Worm (Caenorhabditis elegans): ENCODE results near the gene K02D10.1.

Gene K02D10.1

DNA sequence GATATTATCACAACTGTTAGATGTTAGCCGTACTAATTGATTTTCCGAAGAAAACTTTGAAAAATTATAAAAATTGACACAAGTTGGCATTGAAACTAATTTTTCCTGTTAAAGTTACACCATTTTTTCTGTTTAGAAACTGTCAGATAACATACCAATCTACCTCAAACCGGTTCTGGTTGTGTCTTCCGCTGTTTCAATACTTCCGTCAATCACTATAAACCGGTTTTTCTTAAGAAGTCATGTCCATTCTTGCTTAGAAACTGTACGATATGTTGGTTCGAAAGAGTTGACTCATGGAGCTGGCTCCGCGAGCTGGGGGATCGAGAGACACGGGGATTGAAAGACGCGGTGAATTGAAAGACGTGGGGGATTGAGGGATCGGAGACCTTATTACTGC lies 907 bp downstream of the K02D10.1 start:
- TF ChIP-seq hmbx-1 (tag; optimal IDR thresholded peaks at IDR 0.05) (no peak), pes-1 (GFP tag; IDR thresholded peaks at IDR 0.05) (no peak), B0310.2 (tag; optimal IDR thresholded peaks at IDR 0.05) (no peak), ceh-13 (GFP tag; optimal IDR thresholded peaks at IDR 0.05) (no peak), sea-1 (GFP tag; conservative IDR thresholded peaks at IDR 0.05) (no peak), tra-4 (tag; optimal IDR thresholded peaks at IDR 0.05) (no peak), hnd-1 (tag; optimal IDR thresholded peaks at IDR 0.05) (no peak), ceh-36 (tag; optimal IDR thresholded peaks at IDR 0.05) (no peak), tbx-11 (GFP tag; IDR thresholded peaks at IDR 0.05) (no peak), flt-1 (GFP tag; IDR thresholded peaks at IDR 0.05) (no peak), ets-7 (tag; optimal IDR thresholded peaks at IDR 0.05) (no peak), aly-1 (tag; optimal IDR thresholded peaks at IDR 0.05) (no peak), hmg-4 (GFP tag; optimal IDR thresholded peaks at IDR 0.05) (no peak), scrt-1 (GFP tag; IDR thresholded peaks at IDR 0.05) (no peak), ama-1 (optimal IDR thresholded peaks at IDR 0.05) (no peak), tbx-37 (GFP tag; conservative IDR thresholded peaks at IDR 0.05) (no peak), F13C5.2 (tag; optimal IDR thresholded peaks at IDR 0.05) (no peak)

DNA sequence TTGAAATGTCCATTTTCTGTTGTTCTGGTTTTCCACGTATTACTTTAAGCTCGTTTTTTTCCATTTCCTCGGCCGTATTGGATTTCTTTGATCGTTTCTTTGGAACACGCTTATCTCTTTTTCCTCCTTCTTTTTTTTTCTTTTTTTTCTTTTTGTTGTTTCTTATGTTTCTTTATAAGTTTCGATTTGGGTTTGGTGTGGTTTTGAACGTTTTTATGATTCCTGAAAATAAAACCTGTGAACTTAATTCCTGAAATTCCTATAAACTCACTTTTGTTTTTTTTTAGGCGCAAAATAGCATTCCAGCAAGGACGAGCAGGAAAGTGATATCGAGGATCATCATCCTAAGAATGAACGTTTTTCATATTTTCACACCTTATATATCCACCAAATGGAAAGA lies 1.8 kb downstream of the K02D10.1 start, which contains the start of gene K02D10.2:
TSS of gene K02D10.2 (minus strand) at position 101 of the 400 bp plus-strand sequence.
- TF ChIP-seq pes-1 (GFP tag; IDR thresholded peaks at IDR 0.05) (no peak), flt-1 (GFP tag; IDR thresholded peaks at IDR 0.05) (no peak), tbx-11 (GFP tag; IDR thresholded peaks at IDR 0.05) (no peak), hnd-1 (tag; optimal IDR thresholded peaks at IDR 0.05) (no peak), tra-4 (tag; optimal IDR thresholded peaks at IDR 0.05) (no peak), ama-1 (optimal IDR thresholded peaks at IDR 0.05) (no peak), hmg-4 (GFP tag; optimal IDR thresholded peaks at IDR 0.05) (no peak), B0310.2 (tag; optimal IDR thresholded peaks at IDR 0.05) (no peak), hmbx-1 (tag; optimal IDR thresholded peaks at IDR 0.05) (no peak), ets-7 (tag; optimal IDR thresholded peaks at IDR 0.05) (no peak), aly-1 (tag; optimal IDR thresholded peaks at IDR 0.05) (no peak)

DNA sequence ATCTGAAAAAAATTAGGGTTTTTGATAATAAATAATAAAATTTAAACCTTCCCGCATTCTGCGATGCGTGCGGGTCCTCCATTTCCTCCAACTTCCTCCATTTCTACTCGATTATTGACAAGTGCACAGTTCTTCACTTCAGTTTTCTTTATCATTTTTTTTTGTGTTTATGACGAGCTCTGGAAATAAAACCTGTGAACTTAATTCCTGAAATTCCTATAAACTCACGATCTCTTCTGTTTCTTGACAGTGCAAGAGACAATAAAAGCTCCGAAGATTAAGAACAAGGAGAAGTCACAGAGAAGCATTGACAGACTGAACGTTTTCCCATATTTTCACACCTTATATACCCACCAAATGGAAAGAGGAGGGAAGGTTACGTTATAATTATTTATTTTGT lies 2.5 kb downstream of the K02D10.1 start, which contains the start of gene K02D10.3:
TSS of gene K02D10.3 (minus strand) at position 101 of the 400 bp plus-strand sequence.
- TF ChIP-seq F13C5.2 (tag; optimal IDR thresholded peaks at IDR 0.05) (no peak), flt-1 (GFP tag; IDR thresholded peaks at IDR 0.05) (no peak), tbx-11 (GFP tag; IDR thresholded peaks at IDR 0.05) (no peak), scrt-1 (GFP tag; IDR thresholded peaks at IDR 0.05) (no peak), ceh-13 (GFP tag; optimal IDR thresholded peaks at IDR 0.05) (no peak), ets-7 (tag; optimal IDR thresholded peaks at IDR 0.05) (no peak), hnd-1 (tag; optimal IDR thresholded peaks at IDR 0.05) (no peak), hmbx-1 (tag; optimal IDR thresholded peaks at IDR 0.05) (no peak), tra-4 (tag; optimal IDR thresholded peaks at IDR 0.05) (no peak), hmg-4 (GFP tag; optimal IDR thresholded peaks at IDR 0.05) (no peak), ceh-36 (tag; optimal IDR thresholded peaks at IDR 0.05) (no peak), pes-1 (GFP tag; IDR thresholded peaks at IDR 0.05) (no peak), ama-1 (optimal IDR thresholded peaks at IDR 0.05) (no peak), B0310.2 (tag; optimal IDR thresholded peaks at IDR 0.05) (no peak)

DNA sequence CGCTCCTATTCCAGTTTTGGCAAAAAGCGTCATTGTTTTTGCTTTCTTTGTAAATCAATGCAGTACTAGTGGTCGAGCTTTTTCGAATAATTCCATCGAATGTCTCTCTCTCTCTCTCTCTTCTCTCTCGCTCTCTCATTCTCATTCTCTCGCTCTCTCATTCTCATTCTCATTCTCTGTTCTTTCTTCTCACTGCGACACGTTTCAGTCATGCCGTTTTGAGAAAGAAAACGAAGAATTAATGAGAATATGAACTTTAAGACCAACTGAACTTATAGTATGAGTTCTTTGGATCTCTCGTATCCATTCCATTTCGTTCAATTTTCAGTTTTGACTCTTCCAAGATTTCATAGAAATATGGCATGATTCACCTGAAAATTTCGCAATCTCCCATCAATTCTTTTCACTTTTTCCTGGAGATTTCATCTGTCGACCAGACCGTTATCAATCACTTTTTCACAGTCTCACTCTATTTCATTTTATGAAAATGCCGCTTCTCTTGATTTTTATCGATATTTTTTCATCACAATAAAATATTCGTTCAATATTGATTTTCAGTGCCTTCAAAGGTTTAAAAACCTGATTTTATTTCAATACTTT lies 3.2 kb downstream of the K02D10.1 start:
- TF ChIP-seq hmg-4 (GFP tag; optimal IDR thresholded peaks at IDR 0.05): no peak
- TF ChIP-seq tbx-37 (GFP tag; conservative IDR thresholded peaks at IDR 0.05): no peak
- TF ChIP-seq ceh-13 (GFP tag; optimal IDR thresholded peaks at IDR 0.05): no peak
- TF ChIP-seq scrt-1 (GFP tag; IDR thresholded peaks at IDR 0.05): no peak
- TF ChIP-seq tbx-11 (GFP tag; IDR thresholded peaks at IDR 0.05): no peak
- no peak for TF ChIP-seq flt-1 (GFP tag; IDR thresholded peaks at IDR 0.05)
- TF ChIP-seq pes-1 (GFP tag; IDR thresholded peaks at IDR 0.05): no peak
- TF ChIP-seq F13C5.2 (tag; optimal IDR thresholded peaks at IDR 0.05): no peak
- TF ChIP-seq hmbx-1 (tag; optimal IDR thresholded peaks at IDR 0.05): no peak
- no peak for TF ChIP-seq aly-1 (tag; optimal IDR thresholded peaks at IDR 0.05)

DNA sequence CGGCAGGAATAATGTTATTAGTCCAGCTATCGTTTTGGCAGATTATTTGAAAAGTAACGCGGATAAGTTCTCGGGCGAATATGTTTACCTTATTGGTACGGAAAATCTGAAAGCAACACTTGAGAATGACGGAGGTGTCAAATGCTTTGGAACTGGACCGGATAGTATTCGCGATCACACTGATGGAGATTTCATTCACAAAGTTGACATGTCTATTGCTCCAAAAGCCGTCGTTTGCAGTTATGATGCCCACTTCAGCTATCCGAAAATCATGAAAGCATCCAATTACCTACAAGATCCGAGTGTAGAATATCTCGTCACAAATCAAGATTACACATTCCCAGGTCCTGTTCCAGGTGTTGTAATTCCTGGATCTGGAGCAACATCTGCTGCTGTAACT lies 4.0 kb downstream of the K02D10.1 start:
- TF ChIP-seq tra-4 (tag; optimal IDR thresholded peaks at IDR 0.05): no peak

DNA sequence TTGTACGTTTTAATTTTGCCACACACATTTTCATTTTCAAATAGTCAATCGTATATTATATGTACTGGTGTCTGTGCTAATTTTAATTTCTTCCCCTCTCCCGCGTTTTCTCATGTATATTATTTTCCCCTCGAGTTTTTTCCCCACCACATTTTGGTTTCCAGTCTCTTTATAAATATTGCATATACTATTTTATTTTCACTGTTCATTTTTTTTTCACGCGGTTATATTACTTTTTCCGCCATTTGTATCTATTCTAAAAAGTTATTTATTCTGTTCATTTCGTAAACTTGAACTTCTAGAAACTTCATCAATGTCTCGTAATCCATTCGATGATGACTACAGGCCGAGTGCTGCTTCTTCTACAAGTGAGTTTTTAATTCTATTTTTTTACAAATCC lies 6.6 kb downstream of the K02D10.1 start, which contains the start of gene snap-29:
TSS of gene snap-29 (plus strand) at position 301 of the 400 bp plus-strand sequence.
- TF ChIP-seq hmbx-1 (tag; optimal IDR thresholded peaks at IDR 0.05) (no peak), tra-4 (tag; optimal IDR thresholded peaks at IDR 0.05) (no peak), tbx-11 (GFP tag; IDR thresholded peaks at IDR 0.05) (no peak), flt-1 (GFP tag; IDR thresholded peaks at IDR 0.05) (no peak), hnd-1 (tag; optimal IDR thresholded peaks at IDR 0.05) (no peak), ceh-13 (GFP tag; optimal IDR thresholded peaks at IDR 0.05) (no peak), ama-1 (optimal IDR thresholded peaks at IDR 0.05) (no peak)

DNA sequence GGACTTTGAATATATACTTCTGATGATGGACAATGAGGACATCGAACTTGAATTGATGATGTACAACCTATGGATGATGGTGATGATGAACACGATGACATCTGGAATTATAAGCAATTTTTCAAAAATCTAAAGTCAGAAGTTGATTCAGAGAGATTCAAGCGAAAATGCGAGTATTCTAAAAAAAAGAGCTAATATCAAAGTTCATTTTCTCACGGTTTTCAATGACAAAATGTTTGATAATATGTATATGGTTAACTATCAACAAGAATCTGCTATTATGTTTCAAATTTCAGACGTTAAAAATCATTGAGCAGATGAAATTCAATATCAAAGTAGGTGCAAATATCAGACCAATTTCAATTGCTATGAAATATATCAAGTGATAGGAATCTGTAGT lies 10.6 kb downstream of the K02D10.1 start, which contains the start of gene K02D10.4:
TSS of gene K02D10.4 (minus strand) at position 101 of the 400 bp plus-strand sequence.
- TF ChIP-seq pes-1 (GFP tag; IDR thresholded peaks at IDR 0.05) (no peak), tra-4 (tag; optimal IDR thresholded peaks at IDR 0.05) (no peak), hmg-4 (GFP tag; optimal IDR thresholded peaks at IDR 0.05) (no peak), sea-1 (GFP tag; conservative IDR thresholded peaks at IDR 0.05) (no peak), ets-7 (tag; optimal IDR thresholded peaks at IDR 0.05) (no peak), aly-1 (tag; optimal IDR thresholded peaks at IDR 0.05) (no peak), flt-1 (GFP tag; IDR thresholded peaks at IDR 0.05) (no peak), F13C5.2 (tag; optimal IDR thresholded peaks at IDR 0.05) (no peak), hnd-1 (tag; optimal IDR thresholded peaks at IDR 0.05) (no peak), ama-1 (optimal IDR thresholded peaks at IDR 0.05) (no peak), hmbx-1 (tag; optimal IDR thresholded peaks at IDR 0.05) (no peak), tbx-37 (GFP tag; conservative IDR thresholded peaks at IDR 0.05) (no peak), tbx-11 (GFP tag; IDR thresholded peaks at IDR 0.05) (no peak), B0310.2 (tag; optimal IDR thresholded peaks at IDR 0.05) (no peak), scrt-1 (GFP tag; IDR thresholded peaks at IDR 0.05) (no peak), ceh-36 (tag; optimal IDR thresholded peaks at IDR 0.05) (no peak), ceh-13 (GFP tag; optimal IDR thresholded peaks at IDR 0.05) (no peak)
